Worm (Caenorhabditis elegans) whole organism, mixed stage, embryonic: ENCODE data around the gene F31E3.6.

Experiments used
- blmp-1 ChIP-seq: fragments of 150-350 bp; optimal IDR thresholded peaks from 2 replicates; lab custom pipeline; 2014; ENCODE audit warnings: missing biosample characterization, missing genetic modification characterization
- ces-1 ChIP-seq: fragments of 150-350 bp; optimal IDR thresholded peaks from 2 replicates; lab custom pipeline; 2014; ENCODE audit warnings: missing biosample characterization, missing genetic modification reagents, missing genetic modification characterization
- nhr-76 ChIP-seq: sonication (generic microtip); optimal IDR thresholded peaks from 2 replicates; lab custom pipeline; 2017; ENCODE audit warnings: missing biosample characterization, missing genetic modification characterization
- sptf-1 ChIP-seq: sonication (generic microtip); optimal IDR thresholded peaks from 2 replicates; lab custom pipeline; 2017; ENCODE audit warnings: mild to moderate bottlenecking, missing genetic modification characterization, moderate library complexity, missing compliant biosample characterization
- unc-120 ChIP-seq: sonication (generic microtip); optimal IDR thresholded peaks from 2 replicates; lab custom pipeline; 2017; ENCODE audit warnings: missing genetic modification characterization, missing compliant biosample characterization; ENCODE audit not compliant: poor library complexity, severe bottlenecking
- ztf-11 ChIP-seq: fragments of 150-350 bp; optimal IDR thresholded peaks from 2 replicates; lab custom pipeline; 2014; ENCODE audit warnings: missing biosample characterization, missing genetic modification characterization

DNA sequence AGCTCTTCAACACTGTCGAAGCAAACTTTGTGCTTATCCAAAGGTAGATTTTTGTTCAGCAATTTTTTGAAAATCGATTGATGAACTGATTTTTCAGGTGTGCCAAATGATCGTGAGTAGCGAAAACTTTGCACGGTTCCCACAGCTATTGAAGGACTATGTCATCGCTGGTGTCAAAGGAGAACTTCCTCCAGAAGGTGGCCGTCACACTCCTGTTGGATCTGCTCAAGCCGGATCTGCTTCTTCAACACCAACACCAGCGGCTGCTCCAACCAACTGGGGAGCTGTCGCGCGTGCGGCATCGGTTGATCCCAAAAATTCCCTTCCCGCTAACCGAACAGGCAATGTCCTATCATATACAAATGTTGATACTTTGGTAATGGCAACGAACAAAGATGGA, 28.5 kb upstream of the F31E3.6 start:
- TF ChIP-seq sptf-1 (no peak), ztf-11 (tag; lab: Kevin White, UChicago) (no peak), ces-1 (no peak), blmp-1 (tag; lab: Kevin White, UChicago) (no peak), unc-120 (tag; lab: Kevin White, UChicago) (no peak), nhr-76 (tag; lab: Kevin White, UChicago) (no peak)
